Fruit fly (Drosophila melanogaster) ovary, adult (tissue): ENCODE measurements around the gene CG7781.

Experiments used
- CG17801 ChIP-seq: fragments of 200-800 bp; optimal IDR thresholded peaks from 2 replicates; lab custom pipeline; 2019; ENCODE audit warnings: missing biosample characterization, mild to moderate bottlenecking, missing genetic modification characterization, moderate library complexity; ENCODE audit not compliant: partially characterized antibody

CG7781 gene

dm6 chr2L:8351333-8351732 is 26.1 kb upstream of the CG7781 start:
- TF ChIP-seq CG17801 (GFP tag; lab: Kevin White, UChicago) = no peak

dm6 chr2L:8350560-8351171 is 25.5 kb upstream of the CG7781 start:
- TF ChIP-seq CG17801 (GFP tag; lab: Kevin White, UChicago) = no peak

- no peak for TF ChIP-seq CG17801 (GFP tag; lab: Kevin White, UChicago)
Measured at dm6 chr2L:8346260-8346659, 21.1 kb upstream of the CG7781 start, which contains the start of gene CG7778. Gene CG7778, plus strand, starts transcription at chr2L:8346620.

dm6 chr2L:8344536-8344935 is 19.3 kb upstream of the CG7781 start:
- TF ChIP-seq CG17801 (GFP tag; lab: Kevin White, UChicago) = no peak

dm6 chr2L:8342395-8342794 is 17.2 kb upstream of the CG7781 start, which contains the start of gene CG14273:
Gene CG14273, plus strand, starts transcription at chr2L:8342695.
- TF ChIP-seq CG17801 (GFP tag; lab: Kevin White, UChicago) = no peak

dm6 chr2L:8339751-8340349 is 14.6 kb upstream of the CG7781 start:
- no peak for TF ChIP-seq CG17801 (GFP tag; lab: Kevin White, UChicago)

- no peak for TF ChIP-seq CG17801 (GFP tag; lab: Kevin White, UChicago)
Measured at dm6 chr2L:8338039-8338438, 12.8 kb upstream of the CG7781 start, which contains the start of gene witty. Gene witty, plus strand, starts transcription at chr2L:8338287.

dm6 chr2L:8334705-8335104 is 9.5 kb upstream of the CG7781 start:
- no peak for TF ChIP-seq CG17801 (GFP tag; lab: Kevin White, UChicago)

dm6 chr2L:8333624-8334023 is 8.4 kb upstream of the CG7781 start:
- TF ChIP-seq CG17801 (GFP tag; lab: Kevin White, UChicago) = no peak

dm6 chr2L:8333185-8333584 is 8.0 kb upstream of the CG7781 start:
- TF ChIP-seq CG17801 (GFP tag; lab: Kevin White, UChicago) = no peak

dm6 chr2L:8328526-8329097 is 3.4 kb upstream of the CG7781 start:
- TF ChIP-seq CG17801 (GFP tag; lab: Kevin White, UChicago) = no peak

- no peak for TF ChIP-seq CG17801 (GFP tag; lab: Kevin White, UChicago)
Measured at dm6 chr2L:8327783-8328327, 2.6 kb upstream of the CG7781 start.

dm6 chr2L:8327272-8327555 is 2.0 kb upstream of the CG7781 start, which contains the start of gene CG14275:
Gene CG14275, plus strand, starts transcription at chr2L:8327456.
- no peak for TF ChIP-seq CG17801 (GFP tag; lab: Kevin White, UChicago)

dm6 chr2L:8326414-8327271 is 1.4 kb upstream of the CG7781 start:
- TF ChIP-seq CG17801 (GFP tag; lab: Kevin White, UChicago) = no peak
